Fruit fly (Drosophila melanogaster): ENCODE data around the gene CG8944.
A peak's percentile ranks its signal among the peaks of the same experiment; 100 is the strongest.

The CG8944 gene

DNA sequence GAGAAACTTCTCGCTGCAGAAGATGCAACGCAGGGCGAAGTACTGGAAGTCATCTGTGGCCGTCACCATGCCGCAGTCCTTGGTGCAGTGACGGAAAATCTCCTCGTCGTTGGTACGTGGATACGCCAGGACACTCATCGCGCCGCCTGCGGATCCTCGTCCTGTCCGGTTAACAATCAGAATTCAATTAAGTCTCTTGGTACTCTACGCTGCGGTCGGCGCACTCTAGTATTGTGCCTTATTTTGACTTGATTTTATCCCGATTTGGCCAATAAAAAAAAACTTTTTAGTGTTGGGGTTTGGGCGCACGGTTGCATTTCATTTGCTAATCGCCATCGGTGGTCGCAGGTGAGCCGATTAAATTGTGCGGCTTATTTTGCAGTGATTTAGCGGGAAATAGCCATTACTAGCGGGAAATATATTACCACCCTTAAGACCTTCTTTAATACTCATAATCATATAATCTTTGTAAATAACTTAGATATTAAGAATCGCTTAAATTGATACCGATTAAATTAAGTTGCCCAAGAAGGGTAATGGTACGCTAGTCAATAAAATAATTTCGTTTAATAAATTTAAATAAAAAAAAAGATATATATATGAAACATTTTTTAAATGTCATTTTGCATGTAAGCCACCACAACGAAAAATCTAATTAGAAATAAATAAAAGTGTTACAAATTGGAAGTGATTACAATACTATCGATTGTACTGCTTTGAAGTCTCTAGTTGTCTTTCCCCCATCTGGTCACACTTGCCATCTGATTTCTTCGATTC is at the start of gene CG8944, which contains the start of gene CCT6:
CG8944 (minus strand) TSS at position 327 of the 777 bp plus-strand sequence.
CCT6 (plus strand) TSS at position 744 of the 777 bp plus-strand sequence.
- TF ChIP-seq kay (GFP tag; ENCODE audit: borderline replicate concordance) = no peak
- TF ChIP-seq CG14711 (tag; optimal IDR thresholded peaks at IDR 0.05) = no peak
- peak; percentile 34 for TF ChIP-seq Mnt (GFP tag; optimal IDR thresholded peaks at IDR 0.05)
- peak; percentile 22 for TF ChIP-seq ovo (GFP tag; optimal IDR thresholded peaks at IDR 0.05)
- TF ChIP-seq CG7101 (tag; optimal IDR thresholded peaks at IDR 0.05) = peak; percentile 49
- TF ChIP-seq Clk (GFP tag; optimal IDR thresholded peaks at IDR 0.05) = no peak
- TF ChIP-seq CG1620 (GFP tag; optimal IDR thresholded peaks at IDR 0.05) = peak; percentile 21
- no peak for TF ChIP-seq Hr96 (GFP tag; optimal IDR thresholded peaks at IDR 0.05)
- TF ChIP-seq CG11617 (GFP tag; optimal IDR thresholded peaks at IDR 0.05) = peak; percentile 49
- no peak for TF ChIP-seq bab1 (GFP tag; optimal IDR thresholded peaks at IDR 0.05)
- TF ChIP-seq cnc (optimal IDR thresholded peaks at IDR 0.05) = no peak
- no peak for TF ChIP-seq pad (GFP tag; optimal IDR thresholded peaks at IDR 0.05)
- TF ChIP-seq CG5204 (GFP tag; optimal IDR thresholded peaks at IDR 0.05) = no peak
- no peak for TF ChIP-seq CG33017 (tag; optimal IDR thresholded peaks at IDR 0.05)
- peak; percentile 5 for TF ChIP-seq CG12768 (GFP tag; optimal IDR thresholded peaks at IDR 0.05)
- no peak for TF ChIP-seq toe (GFP tag; optimal IDR thresholded peaks at IDR 0.05)
- no peak for TF ChIP-seq CG7045 (GFP tag; optimal IDR thresholded peaks at IDR 0.05)
- TF ChIP-seq tj (GFP tag; optimal IDR thresholded peaks at IDR 0.05) = peak; percentile 18
- TF ChIP-seq cic (GFP tag; optimal IDR thresholded peaks at IDR 0.05) = no peak
- TF ChIP-seq Crg-1 (GFP tag; optimal IDR thresholded peaks at IDR 0.05) = no peak

dm6 chrX:15788235-15789187 is 42.5 kb upstream of the CG8944 start, which contains the start of gene Rhp:
Rhp (plus strand) TSS chrX:15788897.
- TF ChIP-seq CG33017 (tag; optimal IDR thresholded peaks at IDR 0.05) = peak; percentile 41
- peak; percentile 20 for TF ChIP-seq CG1620 (GFP tag; optimal IDR thresholded peaks at IDR 0.05)
- peak; percentile 88 for TF ChIP-seq CG7101 (tag; optimal IDR thresholded peaks at IDR 0.05)
- TF ChIP-seq toe (GFP tag; optimal IDR thresholded peaks at IDR 0.05) = no peak
- TF ChIP-seq cnc (optimal IDR thresholded peaks at IDR 0.05) = no peak
- TF ChIP-seq Hr96 (GFP tag; optimal IDR thresholded peaks at IDR 0.05) = no peak
- peak; percentile 62 for TF ChIP-seq CG14711 (tag; optimal IDR thresholded peaks at IDR 0.05)
- TF ChIP-seq Crg-1 (GFP tag; optimal IDR thresholded peaks at IDR 0.05) = peak; percentile 51
- TF ChIP-seq bab1 (GFP tag; optimal IDR thresholded peaks at IDR 0.05) = peak; percentile 24
- TF ChIP-seq kay (GFP tag; ENCODE audit: borderline replicate concordance) = no peak
- peak; percentile 48 for TF ChIP-seq pad (GFP tag; optimal IDR thresholded peaks at IDR 0.05)
- TF ChIP-seq Clk (GFP tag; optimal IDR thresholded peaks at IDR 0.05) = no peak
- peak; percentile 29 for TF ChIP-seq ovo (GFP tag; optimal IDR thresholded peaks at IDR 0.05)
- TF ChIP-seq CG5204 (GFP tag; optimal IDR thresholded peaks at IDR 0.05) = no peak
- peak; percentile 33 for TF ChIP-seq CG7045 (GFP tag; optimal IDR thresholded peaks at IDR 0.05)
- TF ChIP-seq Mnt (GFP tag; optimal IDR thresholded peaks at IDR 0.05) = peak; percentile 47
- peak; percentile 62 for TF ChIP-seq CG11617 (GFP tag; optimal IDR thresholded peaks at IDR 0.05)
- peak; percentile 70 for TF ChIP-seq cic (GFP tag; optimal IDR thresholded peaks at IDR 0.05)
- TF ChIP-seq CG12768 (GFP tag; optimal IDR thresholded peaks at IDR 0.05) = peak; percentile 45
- TF ChIP-seq tj (GFP tag; optimal IDR thresholded peaks at IDR 0.05) = peak; percentile 68

- TF ChIP-seq CG11617 (GFP tag; optimal IDR thresholded peaks at IDR 0.05) (no peak), CG1620 (GFP tag; optimal IDR thresholded peaks at IDR 0.05) (no peak), Crg-1 (GFP tag; optimal IDR thresholded peaks at IDR 0.05) (no peak), pad (GFP tag; optimal IDR thresholded peaks at IDR 0.05) (no peak), CG14711 (tag; optimal IDR thresholded peaks at IDR 0.05) (no peak), Hr96 (GFP tag; optimal IDR thresholded peaks at IDR 0.05) (no peak), ovo (GFP tag; optimal IDR thresholded peaks at IDR 0.05) (no peak), bab1 (GFP tag; optimal IDR thresholded peaks at IDR 0.05) (no peak), Mnt (GFP tag; optimal IDR thresholded peaks at IDR 0.05) (no peak), CG5204 (GFP tag; optimal IDR thresholded peaks at IDR 0.05) (no peak), kay (GFP tag; ENCODE audit: borderline replicate concordance) (no peak), cnc (optimal IDR thresholded peaks at IDR 0.05) (no peak)
These were observed 40.2 kb upstream of the CG8944 start for dm6 chrX:15786242-15786641.

DNA sequence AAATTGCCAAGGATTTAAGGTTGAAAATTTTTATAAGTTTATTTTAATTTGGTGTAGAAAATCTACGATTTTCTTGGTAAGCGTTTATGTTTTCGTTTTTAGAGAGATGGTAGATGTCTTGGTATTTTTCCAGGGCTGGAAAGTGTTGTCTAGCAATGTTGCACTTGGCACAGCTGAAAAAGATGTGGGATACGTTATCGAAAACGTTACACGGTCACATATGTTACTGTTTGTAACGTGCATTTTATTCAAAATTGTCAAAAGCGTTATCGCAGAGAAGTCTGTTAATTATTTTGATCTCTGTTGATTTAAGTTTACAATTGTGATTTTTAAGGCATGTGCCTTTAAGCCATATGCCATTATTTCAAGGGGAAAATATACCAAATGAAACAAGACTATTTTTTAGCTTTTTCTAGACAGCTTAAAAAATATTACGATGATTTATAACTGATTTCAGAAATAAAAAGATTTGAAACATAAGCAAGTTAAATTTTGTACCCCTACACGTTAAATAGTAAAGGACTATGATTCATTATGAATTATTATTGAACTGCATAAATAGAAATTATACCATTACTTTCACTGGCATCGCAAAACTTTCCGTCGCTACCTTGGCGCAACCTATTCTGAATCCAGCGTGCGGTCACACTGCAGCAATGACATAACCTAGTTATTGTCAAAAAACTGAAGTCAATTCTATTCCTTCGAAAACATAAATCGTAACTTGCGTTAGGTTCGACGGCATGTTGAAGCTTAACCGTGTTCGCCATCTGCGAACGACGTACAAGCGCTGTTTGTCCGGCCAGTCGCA is 39.6 kb upstream of the CG8944 start, which contains the start of the genes Paf-AHalpha and mRpS30:
Paf-AHalpha (minus strand) TSS at position 155 of the 811 bp plus-strand sequence.
mRpS30 (plus strand) TSS at position 619 of the 811 bp plus-strand sequence.
- TF ChIP-seq ovo (GFP tag; optimal IDR thresholded peaks at IDR 0.05) (no peak), bab1 (GFP tag; optimal IDR thresholded peaks at IDR 0.05) (peak; percentile 45)

- no peak for TF ChIP-seq cic (GFP tag; optimal IDR thresholded peaks at IDR 0.05)
- TF ChIP-seq pad (GFP tag; optimal IDR thresholded peaks at IDR 0.05) = no peak
- TF ChIP-seq tj (GFP tag; optimal IDR thresholded peaks at IDR 0.05) = no peak
- TF ChIP-seq CG7101 (tag; optimal IDR thresholded peaks at IDR 0.05) = no peak
- TF ChIP-seq CG1620 (GFP tag; optimal IDR thresholded peaks at IDR 0.05) = no peak
- TF ChIP-seq toe (GFP tag; optimal IDR thresholded peaks at IDR 0.05) = no peak
- no peak for TF ChIP-seq CG14711 (tag; optimal IDR thresholded peaks at IDR 0.05)
- no peak for TF ChIP-seq CG12768 (GFP tag; optimal IDR thresholded peaks at IDR 0.05)
- TF ChIP-seq CG11617 (GFP tag; optimal IDR thresholded peaks at IDR 0.05) = no peak
- no peak for TF ChIP-seq Hr96 (GFP tag; optimal IDR thresholded peaks at IDR 0.05)
- no peak for TF ChIP-seq Crg-1 (GFP tag; optimal IDR thresholded peaks at IDR 0.05)
- TF ChIP-seq ovo (GFP tag; optimal IDR thresholded peaks at IDR 0.05) = no peak
- no peak for TF ChIP-seq CG5204 (GFP tag; optimal IDR thresholded peaks at IDR 0.05)
- TF ChIP-seq Clk (GFP tag; optimal IDR thresholded peaks at IDR 0.05) = no peak
- TF ChIP-seq cnc (optimal IDR thresholded peaks at IDR 0.05) = no peak
- no peak for TF ChIP-seq bab1 (GFP tag; optimal IDR thresholded peaks at IDR 0.05)
- TF ChIP-seq CG33017 (tag; optimal IDR thresholded peaks at IDR 0.05) = no peak
- no peak for TF ChIP-seq Mnt (GFP tag; optimal IDR thresholded peaks at IDR 0.05)
These were observed 37.6 kb upstream of the CG8944 start, which contains the start of gene Efhc1.1 for dm6 chrX:15783610-15784009. Efhc1.1 (minus strand) TSS chrX:15783710.

All from whole organism, adult.